Worm (Caenorhabditis elegans): ENCODE measurements around the gene ift-81.

- TF ChIP-seq him-1 (tag; optimal IDR thresholded peaks at IDR 0.05) (no peak), dao-5 (tag; optimal IDR thresholded peaks at IDR 0.05) (no peak), W03F9.2 (tag; optimal IDR thresholded peaks at IDR 0.05) (peak; percentile 49)
Measured at ce11 chrX:5336498-5336897, 38.1 kb downstream of the ift-81 start.
